Fruit fly (Drosophila melanogaster): ENCODE measurements around the gene Keap1.

Keap1 gene

DNA sequence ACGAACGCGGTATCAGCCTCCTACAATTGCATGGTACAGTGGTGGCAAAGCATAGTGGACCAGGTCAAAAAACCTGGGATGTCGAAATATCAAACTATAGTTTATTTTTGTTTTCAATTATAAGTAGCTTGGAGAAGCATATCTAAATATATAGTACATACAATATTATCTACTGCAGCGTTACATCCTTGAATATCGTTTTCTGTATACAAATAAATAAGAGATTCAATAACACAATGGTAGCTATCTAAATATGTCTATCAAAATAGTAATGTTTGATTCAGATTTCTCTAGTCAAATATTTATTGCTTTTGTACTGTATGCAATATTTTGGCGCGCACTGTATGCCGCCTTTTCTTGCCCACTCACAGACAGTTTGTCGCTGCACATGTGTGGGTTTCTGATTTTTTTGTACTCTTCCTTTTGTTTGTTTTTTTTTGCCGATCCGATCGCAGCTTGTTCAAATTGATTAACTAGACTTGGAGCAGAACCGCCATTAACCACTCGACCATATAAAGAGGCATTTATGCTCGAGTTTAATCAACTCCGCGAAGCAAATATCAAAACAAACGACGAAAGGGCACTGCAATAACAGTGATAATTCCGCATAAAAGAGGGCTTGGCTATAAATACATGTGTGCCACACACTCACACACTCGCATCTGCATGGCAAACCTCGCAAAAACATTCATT is 1.1 kb upstream of the Keap1 start (continued):
- TF ChIP-seq wek (GFP tag; optimal IDR thresholded peaks at IDR 0.05) (peak; percentile 87), CG2712 (tag; optimal IDR thresholded peaks at IDR 0.05) (peak; percentile 97), CG3281 (GFP tag; optimal IDR thresholded peaks at IDR 0.05) (peak; percentile 95), CG10209 (GFP tag; optimal IDR thresholded peaks at IDR 0.05) (peak; percentile 96), Fer1 (GFP tag; optimal IDR thresholded peaks at IDR 0.05) (peak; percentile 97), CG4707 (GFP tag; optimal IDR thresholded peaks at IDR 0.05) (peak; percentile 85), pho (GFP tag; optimal IDR thresholded peaks at IDR 0.05) (peak; percentile 89), fd3F (GFP tag; optimal IDR thresholded peaks at IDR 0.05) (peak; percentile 91), CG7745 (tag; optimal IDR thresholded peaks at IDR 0.05) (no peak), CG2199 (GFP tag; IDR thresholded peaks at IDR 0.05) (peak; percentile 87), CG12769 (tag; optimal IDR thresholded peaks at IDR 0.05) (peak; percentile 90), luna (GFP tag; optimal IDR thresholded peaks at IDR 0.05) (peak; percentile 72), CG16779 (GFP tag; IDR thresholded peaks at IDR 0.05) (peak; percentile 79), tap (tag; optimal IDR thresholded peaks at IDR 0.05) (peak; percentile 93), CG7928 (GFP tag; optimal IDR thresholded peaks at IDR 0.05) (peak; percentile 70), CG8359 (GFP tag; optimal IDR thresholded peaks at IDR 0.05; ENCODE audit: borderline replicate concordance) (peak; percentile 79), wdn (GFP tag; IDR thresholded peaks at IDR 0.05) (peak; percentile 82), Aef1 (GFP tag; IDR thresholded peaks at IDR 0.05) (peak; percentile 90), Asciz (GFP tag; optimal IDR thresholded peaks at IDR 0.05) (peak; percentile 97), schlank (tag; optimal IDR thresholded peaks at IDR 0.05) (peak; percentile 81), CG12219 (GFP tag; optimal IDR thresholded peaks at IDR 0.05) (peak; percentile 95), jigr1 (GFP tag; IDR thresholded peaks at IDR 0.05) (peak; percentile 86; the same call in 2 of the 3 replicates), CG3726 (GFP tag; IDR thresholded peaks at IDR 0.05) (peak; percentile 87), kah (GFP tag; optimal IDR thresholded peaks at IDR 0.05) (peak; percentile 90), Ets65A (GFP tag) (peak; percentile 96), CG13424 (tag; optimal IDR thresholded peaks at IDR 0.05) (peak; percentile 96), ato (GFP tag; IDR thresholded peaks at IDR 0.05; ENCODE audit: partially characterized antibody) (no peak), Kr (GFP tag; optimal IDR thresholded peaks at IDR 0.05) (peak; percentile 66), her (GFP tag; optimal IDR thresholded peaks at IDR 0.05) (peak; percentile 78), hkb (optimal IDR thresholded peaks at IDR 0.05) (no peak), hkb (GFP tag; IDR thresholded peaks at IDR 0.05) (peak; percentile 98), CG9609 (GFP tag; optimal IDR thresholded peaks at IDR 0.05) (peak; percentile 87), CG12104 (GFP tag; optimal IDR thresholded peaks at IDR 0.05) (peak; percentile 94), CG8290 (GFP tag; optimal IDR thresholded peaks at IDR 0.05) (peak; percentile 95), CG8290 (tag; optimal IDR thresholded peaks at IDR 0.05) (peak; percentile 72 to 90), CG9727 (GFP tag; optimal IDR thresholded peaks at IDR 0.05) (peak; percentile 97), CG7556 (GFP tag; optimal IDR thresholded peaks at IDR 0.05) (peak; percentile 98), CG17361 (GFP tag; IDR thresholded peaks at IDR 0.05) (peak; percentile 96), CG18011 (GFP tag; optimal IDR thresholded peaks at IDR 0.05) (peak; percentile 83), dpn (GFP tag; optimal IDR thresholded peaks at IDR 0.05) (peak; percentile 90 to 94), CG31365 (tag; optimal IDR thresholded peaks at IDR 0.05) (peak; percentile 80), wor (GFP tag; IDR thresholded peaks at IDR 0.05) (peak; percentile 92), CG30431 (GFP tag; optimal IDR thresholded peaks at IDR 0.05) (peak; percentile 91), Dad (GFP tag; optimal IDR thresholded peaks at IDR 0.05) (peak; percentile 82), CG1832 (GFP tag; optimal IDR thresholded peaks at IDR 0.05) (no peak), NFAT (GFP tag; IDR thresholded peaks at IDR 0.05) (peak; percentile 85), CG42726 (GFP tag; IDR thresholded peaks at IDR 0.05; ENCODE audit: partially characterized antibody) (no peak), chn (GFP tag; optimal IDR thresholded peaks at IDR 0.05) (peak; percentile 92), cas (GFP tag; IDR thresholded peaks at IDR 0.05) (peak; percentile 78), CG11247 (GFP tag; IDR thresholded peaks at IDR 0.05) (peak; percentile 90)

All from whole organism, embryonic.